Fruit fly (Drosophila melanogaster): ENCODE results near the gene CG7565.

DNA sequence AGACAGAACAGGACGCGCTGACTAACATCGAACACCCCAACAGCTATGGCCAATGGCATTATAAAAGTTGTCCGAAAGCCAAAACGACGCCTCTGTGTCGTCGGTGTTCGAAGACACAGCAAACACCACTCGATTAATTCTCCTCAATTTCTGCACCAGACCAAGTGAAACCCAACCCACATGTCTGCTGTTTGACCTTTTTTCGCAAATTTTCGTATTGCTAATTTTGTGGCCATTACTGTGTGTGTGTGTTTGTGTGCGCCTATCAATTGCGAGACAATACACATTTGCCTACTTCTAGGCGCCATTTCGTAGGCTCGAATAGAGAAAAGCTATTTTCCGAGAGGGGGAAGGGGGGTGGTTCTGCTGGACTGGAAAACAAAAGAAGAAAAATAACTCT lies 52.5 kb downstream of the CG7565 start:
- TF ChIP-seq dsf (GFP tag; optimal IDR thresholded peaks at IDR 0.05; ENCODE audit: borderline replicate concordance) (no peak), Dif (GFP tag; optimal IDR thresholded peaks at IDR 0.05; ENCODE audit: partially characterized antibody) (no peak), sv (GFP tag; optimal IDR thresholded peaks at IDR 0.05) (no peak), h (GFP tag; optimal IDR thresholded peaks at IDR 0.05) (no peak), Abd-B (GFP tag; optimal IDR thresholded peaks at IDR 0.05) (no peak), CG32264 (GFP tag; optimal IDR thresholded peaks at IDR 0.05) (no peak), rgr (GFP tag; optimal IDR thresholded peaks at IDR 0.05) (no peak), sage (GFP tag; optimal IDR thresholded peaks at IDR 0.05) (no peak), CrebA (GFP tag; optimal IDR thresholded peaks at IDR 0.05; ENCODE audit: borderline replicate concordance) (no peak), Myc (optimal IDR thresholded peaks at IDR 0.05) (no peak), Hr78 (GFP tag; optimal IDR thresholded peaks at IDR 0.05) (no peak), Vsx2 (GFP tag; optimal IDR thresholded peaks at IDR 0.05; ENCODE audit: partially characterized antibody) (no peak), psq (GFP tag; optimal IDR thresholded peaks at IDR 0.05) (no peak), br (GFP tag; optimal IDR thresholded peaks at IDR 0.05) (no peak)

Measured in whole organism, wandering third instar larva.